Fruit fly (Drosophila melanogaster) whole organism, embryonic: ENCODE data around the gene SmydA-2.
A peak's percentile ranks its signal among the peaks of the same experiment; 100 is the strongest.

Source experiments
- Abd-B ChIP-seq: fragments of 200-800 bp; sonication (Bioruptor generic); optimal IDR thresholded peaks from 2 replicates; lab custom pipeline; 2018; ENCODE audit warnings: missing biosample characterization, mild to moderate bottlenecking, missing genetic modification characterization, moderate library complexity
- BtbVII ChIP-seq: fragments of 200-800 bp; sonication (Bioruptor generic); optimal IDR thresholded peaks from 3 replicates; lab custom pipeline; 2017; ENCODE audit warnings: missing biosample characterization, mild to moderate bottlenecking, missing genetic modification characterization
- CG10267 ChIP-seq: fragments of 200-800 bp; sonication (Bioruptor generic); optimal IDR thresholded peaks from 2 replicates; lab custom pipeline; 2018; ENCODE audit warnings: missing biosample characterization, mild to moderate bottlenecking, missing genetic modification characterization, moderate library complexity
- CG10274 ChIP-seq: fragments of 200-800 bp; sonication (Bioruptor generic); optimal IDR thresholded peaks from 3 replicates; lab custom pipeline; 2017; ENCODE audit warnings: missing biosample characterization, mild to moderate bottlenecking, missing genetic modification characterization
- CG10543 ChIP-seq: fragments of 200-800 bp; sonication (Bioruptor generic); optimal IDR thresholded peaks from 3 replicates; lab custom pipeline; 2017; ENCODE audit warnings: missing biosample characterization, mild to moderate bottlenecking, missing genetic modification characterization, moderate library complexity
- CG11085 ChIP-seq: fragments of 200-800 bp; sonication (Bioruptor generic); IDR thresholded peaks from 2 replicates; pipeline ENCODE4 v1.3.6; 2022; ENCODE audit warnings: missing biosample characterization, missing genetic modification characterization
- CG12391 ChIP-seq: fragments of 200-800 bp; sonication (Bioruptor generic); optimal IDR thresholded peaks from 3 replicates; lab custom pipeline; 2018; ENCODE audit warnings: missing biosample characterization, mild to moderate bottlenecking, missing genetic modification characterization, moderate library complexity
- CG14014 ChIP-seq: fragments of 200-800 bp; sonication (Bioruptor generic); IDR thresholded peaks from 2 replicates; pipeline ENCODE4 v1.3.6; 2022; ENCODE audit warnings: missing biosample characterization, missing genetic modification characterization
- CG14050 ChIP-seq: fragments of 200-800 bp; sonication (Bioruptor generic); IDR thresholded peaks from 3 replicates; pipeline ENCODE4 v1.3.6; 2022; ENCODE audit warnings: missing biosample characterization, missing genetic modification characterization
- CG14860 ChIP-seq: fragments of 200-800 bp; sonication (Bioruptor generic); IDR thresholded peaks from 3 replicates; pipeline ENCODE4 v1.3.6; 2022; ENCODE audit warnings: missing biosample characterization, missing genetic modification characterization; ENCODE audit not compliant: partially characterized antibody
- CG18262 ChIP-seq: fragments of 200-800 bp; optimal IDR thresholded peaks from 3 replicates; lab custom pipeline; 2019; ENCODE audit warnings: missing biosample characterization, mild to moderate bottlenecking, missing genetic modification characterization, moderate library complexity
- CG2120 ChIP-seq: fragments of 200-800 bp; sonication (Bioruptor generic); optimal IDR thresholded peaks from 3 replicates; lab custom pipeline; 2016; ENCODE audit warnings: missing biosample characterization, missing genetic modification characterization
- CG2712 ChIP-seq: fragments of 200-800 bp; optimal IDR thresholded peaks from 3 replicates; lab custom pipeline; 2019; ENCODE audit warnings: missing biosample characterization, mild to moderate bottlenecking, missing genetic modification characterization, moderate library complexity
- CG31365 ChIP-seq: fragments of 200-800 bp; sonication (Bioruptor generic); optimal IDR thresholded peaks from 2 replicates; lab custom pipeline; 2018; ENCODE audit warnings: missing biosample characterization, mild to moderate bottlenecking, missing genetic modification characterization
- CG31388 ChIP-seq: fragments of 200-800 bp; sonication (Bioruptor generic); optimal IDR thresholded peaks from 2 replicates; lab custom pipeline; 2016; ENCODE audit warnings: missing biosample characterization, missing genetic modification characterization
- CG32767 ChIP-seq: fragments of 200-800 bp; sonication (Bioruptor generic); IDR thresholded peaks from 2 replicates; pipeline ENCODE4 v1.3.6; 2022; ENCODE audit warnings: missing biosample characterization, missing genetic modification characterization
- CG3847 ChIP-seq: fragments of 200-800 bp; sonication (Bioruptor generic); IDR thresholded peaks from 2 replicates; pipeline ENCODE4 v1.3.6; 2022; ENCODE audit warnings: missing biosample characterization, missing genetic modification characterization
- CG4730 ChIP-seq: fragments of 200-800 bp; sonication (Bioruptor generic); IDR thresholded peaks from 2 replicates; pipeline ENCODE4 v1.3.6; 2022; ENCODE audit warnings: missing biosample characterization, missing genetic modification characterization
- CG4820 ChIP-seq: fragments of 200-800 bp; sonication (Bioruptor generic); optimal IDR thresholded peaks from 3 replicates; lab custom pipeline; 2016; ENCODE audit warnings: missing biosample characterization, missing genetic modification characterization
- CG6683 ChIP-seq: fragments of 200-800 bp; sonication (Bioruptor generic); optimal IDR thresholded peaks from 2 replicates; lab custom pipeline; 2017; ENCODE audit warnings: missing biosample characterization, mild to moderate bottlenecking, missing genetic modification characterization, missing genetic modification reagents
- CHES-1-like ChIP-seq: fragments of 200-800 bp; sonication (Bioruptor generic); optimal IDR thresholded peaks from 2 replicates; lab custom pipeline; 2016; ENCODE audit warnings: missing biosample characterization, missing genetic modification characterization
- D19A ChIP-seq: fragments of 200-800 bp; optimal IDR thresholded peaks from 3 replicates; lab custom pipeline; 2019; ENCODE audit warnings: missing biosample characterization, mild to moderate bottlenecking, missing genetic modification characterization, moderate library complexity
- D19B ChIP-seq: fragments of 200-800 bp; sonication (Bioruptor generic); optimal IDR thresholded peaks from 2 replicates; lab custom pipeline; 2017; ENCODE audit warnings: missing biosample characterization, mild to moderate bottlenecking, missing genetic modification characterization
- Dip3 ChIP-seq: fragments of 200-800 bp; sonication (Bioruptor generic); optimal IDR thresholded peaks from 3 replicates; lab custom pipeline; 2016; ENCODE audit warnings: missing biosample characterization, missing genetic modification characterization
- Doc3 ChIP-seq: fragments of 200-800 bp; sonication (Bioruptor generic); IDR thresholded peaks from 3 replicates; pipeline ENCODE4 v1.3.6; 2022; ENCODE audit warnings: missing biosample characterization, missing genetic modification characterization; ENCODE audit not compliant: partially characterized antibody
- HLH4C ChIP-seq: fragments of 200-800 bp; sonication (Bioruptor generic); IDR thresholded peaks from 3 replicates; pipeline ENCODE4 v1.3.6; 2022; ENCODE audit warnings: missing biosample characterization, missing genetic modification characterization; ENCODE audit not compliant: partially characterized antibody
- Mrtf ChIP-seq: fragments of 200-800 bp; sonication (Bioruptor generic); IDR thresholded peaks from 3 replicates; pipeline ENCODE4 v1.3.6; 2022; ENCODE audit warnings: missing biosample characterization, missing genetic modification characterization
- Nf-YB ChIP-seq: fragments of 200-800 bp; sonication (Bioruptor generic); optimal IDR thresholded peaks from 3 replicates; lab custom pipeline; 2019; ENCODE audit warnings: missing biosample characterization, mild to moderate bottlenecking, missing genetic modification characterization, moderate library complexity
- NfI ChIP-seq: fragments of 200-800 bp; sonication (Bioruptor generic); optimal IDR thresholded peaks from 3 replicates; lab custom pipeline; 2018; ENCODE audit warnings: missing biosample characterization, mild to moderate bottlenecking, missing genetic modification characterization, moderate library complexity
- Tbp ChIP-seq: fragments of >200 bp; optimal IDR thresholded peaks from 2 replicates; lab custom pipeline; 2018; ENCODE audit warnings: missing biosample characterization, missing genetic modification characterization
- abd-A ChIP-seq: fragments of 200-800 bp; sonication (Bioruptor generic); optimal IDR thresholded peaks from 3 replicates; lab custom pipeline; 2019; ENCODE audit warnings: missing biosample characterization, mild to moderate bottlenecking, missing genetic modification characterization, moderate library complexity
- ase ChIP-seq: fragments of 200-800 bp; sonication (Bioruptor generic); IDR thresholded peaks from 3 replicates; pipeline ENCODE4 v1.3.6; 2022; ENCODE audit warnings: missing biosample characterization, missing genetic modification characterization
- ato ChIP-seq: fragments of 200-800 bp; sonication (Bioruptor generic); IDR thresholded peaks from 2 replicates; pipeline ENCODE4 v1.3.6; 2022; ENCODE audit warnings: missing biosample characterization, missing genetic modification characterization; ENCODE audit not compliant: partially characterized antibody
- az2 ChIP-seq: fragments of 200-800 bp; sonication (Bioruptor generic); optimal IDR thresholded peaks from 3 replicates; lab custom pipeline; 2016; ENCODE audit warnings: missing biosample characterization, missing genetic modification characterization
- cg ChIP-seq: fragments of 200-800 bp; sonication (Bioruptor generic); optimal IDR thresholded peaks from 3 replicates; lab custom pipeline; 2019; ENCODE audit warnings: missing biosample characterization, mild to moderate bottlenecking, missing genetic modification characterization, moderate library complexity
- chif ChIP-seq, 2 experiments: fragments of 200-800 bp; sonication (Bioruptor generic); optimal IDR thresholded peaks; 3 replicates each; lab custom pipeline; 2016; ENCODE audit warnings: missing biosample characterization in 2 of 2, missing genetic modification characterization in 2 of 2
- ems ChIP-seq: fragments of 200-800 bp; sonication (Bioruptor generic); optimal IDR thresholded peaks from 3 replicates; lab custom pipeline; 2016; ENCODE audit warnings: missing biosample characterization, missing genetic modification characterization
- fd102C ChIP-seq: fragments of 200-800 bp; sonication (Bioruptor generic); optimal IDR thresholded peaks from 2 replicates; lab custom pipeline; 2018; ENCODE audit warnings: missing biosample characterization, mild to moderate bottlenecking, missing genetic modification characterization, moderate library complexity
- gce ChIP-seq: fragments of 200-800 bp; sonication (Bioruptor generic); IDR thresholded peaks from 3 replicates; pipeline ENCODE4 v1.3.6; 2022; ENCODE audit warnings: missing biosample characterization, missing genetic modification characterization
- hbn ChIP-seq: fragments of 200-800 bp; sonication (Bioruptor generic); IDR thresholded peaks from 2 replicates; pipeline ENCODE4 v1.3.6; 2022; ENCODE audit warnings: missing biosample characterization, missing genetic modification characterization; ENCODE audit not compliant: partially characterized antibody
- jumu ChIP-seq: fragments of 200-800 bp; sonication (Bioruptor generic); optimal IDR thresholded peaks from 3 replicates; lab custom pipeline; 2016; ENCODE audit warnings: missing biosample characterization, missing genetic modification characterization
- knrl ChIP-seq: fragments of 200-800 bp; sonication (Bioruptor generic); IDR thresholded peaks from 3 replicates; pipeline ENCODE4 v1.3.6; 2022; ENCODE audit warnings: missing biosample characterization, missing genetic modification characterization; ENCODE audit not compliant: partially characterized antibody
- lov ChIP-seq, 2 experiments: fragments of 200-800 bp in 1 of 2; fragments of >200 bp in 1 of 2; sonication (Bioruptor generic) in 1 of 2; IDR thresholded peaks in 1 of 2; optimal IDR thresholded peaks in 1 of 2; 2 replicates in 1 of 2; 3 replicates in 1 of 2; pipeline versions ENCODE4 v1.3.6 to Lab custom; 2017 to 2022; ENCODE audit warnings: missing biosample characterization in 1 of 2, missing genetic modification characterization in 1 of 2
- nom ChIP-seq: fragments of 200-800 bp; sonication (Bioruptor generic); optimal IDR thresholded peaks from 2 replicates; lab custom pipeline; 2017; ENCODE audit warnings: missing biosample characterization, missing genetic modification characterization, mild to moderate bottlenecking, moderate library complexity, missing genetic modification reagents
- sd ChIP-seq: fragments of 200-800 bp; sonication (Bioruptor generic); optimal IDR thresholded peaks from 3 replicates; lab custom pipeline; 2018; ENCODE audit warnings: missing biosample characterization, mild to moderate bottlenecking, missing genetic modification characterization, moderate library complexity
- tll ChIP-seq, 2 experiments: fragments of 200-800 bp in 1 of 2; fragments of >200 bp in 1 of 2; sonication (Bioruptor generic) in 1 of 2; optimal IDR thresholded peaks; 2 replicates each; lab custom pipeline; 2017 to 2019; ENCODE audit warnings: missing biosample characterization in 2 of 2, missing genetic modification characterization in 2 of 2, mild to moderate bottlenecking in 1 of 2, moderate library complexity in 1 of 2
- vnd ChIP-seq: fragments of 200-800 bp; sonication (Bioruptor generic); IDR thresholded peaks from 3 replicates; pipeline ENCODE4 v1.3.6; 2022; ENCODE audit warnings: missing biosample characterization, missing genetic modification characterization; ENCODE audit not compliant: partially characterized antibody
- wdn ChIP-seq: fragments of 200-800 bp; sonication (Bioruptor generic); IDR thresholded peaks from 2 replicates; pipeline ENCODE4 v1.3.6; 2022; ENCODE audit warnings: missing biosample characterization, missing genetic modification characterization

SmydA-2 gene

DNA sequence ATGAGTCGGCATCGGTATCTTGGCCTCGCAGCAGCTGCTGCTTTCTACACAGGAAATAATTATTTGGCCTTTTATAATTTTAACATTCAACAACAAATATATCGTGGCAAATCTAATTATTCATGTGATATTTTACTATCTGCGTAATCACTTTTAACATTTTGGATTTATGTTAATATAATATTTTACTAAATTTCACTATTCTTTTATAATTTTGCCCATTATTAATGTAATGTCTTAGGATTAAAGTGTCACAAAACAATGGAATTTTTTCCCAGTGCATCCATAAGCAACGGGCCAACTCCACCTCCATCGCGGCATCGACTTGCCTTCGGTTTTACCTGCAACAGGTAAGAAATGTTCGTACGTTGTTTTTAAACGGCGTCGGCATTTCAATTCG, 39.4 kb upstream of the SmydA-2 start (continued):
- TF ChIP-seq CG6683 (GFP tag; lab: Kevin White, UChicago) = peak; percentile 61
- no peak for TF ChIP-seq wdn (GFP tag; lab: Robert Waterston, UW)
- TF ChIP-seq gce (GFP tag; lab: Robert Waterston, UW) = 0 out of 3 replicates have a peak, but pooled peaks have one; percentile 56
- no peak for TF ChIP-seq HLH4C (GFP tag; lab: Robert Waterston, UW)
- TF ChIP-seq CG31365 (tag; lab: Kevin White, UChicago) = no peak
- peak; percentile 60 for TF ChIP-seq NfI (GFP tag; lab: Kevin White, UChicago)
- TF ChIP-seq fd102C = peak; percentile 84
- TF ChIP-seq nom (GFP tag; lab: Kevin White, UChicago) = peak; percentile 92
- TF ChIP-seq knrl (GFP tag; lab: Robert Waterston, UW) = no peak
- TF ChIP-seq CG10267 = peak; percentile 90
- peak; percentile 34; the same call in 1 of the 2 replicates for TF ChIP-seq CG14014 (GFP tag; lab: Robert Waterston, UW)
- TF ChIP-seq CG11085 (GFP tag; lab: Robert Waterston, UW) = no peak
- TF ChIP-seq chif (GFP tag; optimal IDR thresholded peaks at IDR 0.05; lab: Kevin White, UChicago) = peak; percentile 13 to 63
- TF ChIP-seq cg = no peak
- TF ChIP-seq vnd (GFP tag; lab: Robert Waterston, UW) = no peak
- peak; percentile 92 for TF ChIP-seq CG12391
- peak; percentile 74 for TF ChIP-seq Nf-YB (GFP tag; lab: Kevin White, UChicago)
- no peak for TF ChIP-seq lov (optimal IDR thresholded peaks at IDR 0.05; lab: Kevin White, UChicago)
- TF ChIP-seq lov (GFP tag; IDR thresholded peaks at IDR 0.05; lab: Robert Waterston, UW) = 0 out of 3 replicates have a peak, but pooled peaks have one; percentile 15
- peak; percentile 69; the same call in 1 of the 2 replicates for TF ChIP-seq CG32767 (GFP tag; lab: Robert Waterston, UW)
- no peak for TF ChIP-seq D19B
- no peak for TF ChIP-seq ato (GFP tag; lab: Robert Waterston, UW)
- TF ChIP-seq jumu (GFP tag; lab: Kevin White, UChicago) = peak; percentile 7
- no peak for TF ChIP-seq sd (tag; lab: Kevin White, UChicago)
- TF ChIP-seq D19A (tag; lab: Kevin White, UChicago) = peak; percentile 90
- peak; percentile 24 for TF ChIP-seq CG31388 (GFP tag; lab: Kevin White, UChicago)
- no peak for TF ChIP-seq hbn (GFP tag; lab: Robert Waterston, UW)
- TF ChIP-seq CG18262 (tag; lab: Kevin White, UChicago) = peak; percentile 97
- TF ChIP-seq abd-A (tag; lab: Kevin White, UChicago) = no peak
- TF ChIP-seq Tbp (GFP tag; lab: Kevin White, UChicago) = no peak
- peak; percentile 15 for TF ChIP-seq CG10543 (GFP tag; lab: Kevin White, UChicago)
- TF ChIP-seq ems (GFP tag; lab: Kevin White, UChicago) = peak; percentile 2
- TF ChIP-seq ase = peak; percentile 62; the same call in 1 of the 3 replicates
- peak; percentile 31; the same call in 1 of the 3 replicates for TF ChIP-seq CG14050 (GFP tag; lab: Robert Waterston, UW)
- TF ChIP-seq Doc3 (GFP tag; lab: Robert Waterston, UW) = no peak
- no peak for TF ChIP-seq CG14860 (GFP tag; lab: Robert Waterston, UW)
- peak; percentile 85 for TF ChIP-seq CG4820 (GFP tag; lab: Kevin White, UChicago)
- no peak for TF ChIP-seq CG2120 (GFP tag; lab: Kevin White, UChicago)
- TF ChIP-seq CG3847 (GFP tag; lab: Robert Waterston, UW) = peak; percentile 43; the same call in 1 of the 2 replicates
- peak; percentile 36 for TF ChIP-seq CG10274 (GFP tag; lab: Kevin White, UChicago)
- peak; percentile 97 for TF ChIP-seq CG2712
- TF ChIP-seq az2 (GFP tag; lab: Kevin White, UChicago) = peak; percentile 76
- TF ChIP-seq Dip3 (GFP tag; lab: Kevin White, UChicago) = no peak
- TF ChIP-seq Abd-B (GFP tag; lab: Kevin White, UChicago) = peak; percentile 86
- peak in 1 of 2 experiments; percentile 77 for TF ChIP-seq tll (GFP tag; optimal IDR thresholded peaks at IDR 0.05; lab: Kevin White, UChicago)
- TF ChIP-seq Mrtf (GFP tag; lab: Robert Waterston, UW) = peak; percentile 50; the same call in 2 of the 3 replicates
- TF ChIP-seq CG4730 (GFP tag; lab: Robert Waterston, UW) = peak; percentile 32; the same call in 1 of the 2 replicates
- TF ChIP-seq CHES-1-like (GFP tag; lab: Kevin White, UChicago) = no peak
- peak; percentile 63 for TF ChIP-seq BtbVII (GFP tag; lab: Kevin White, UChicago)
